Worm (Caenorhabditis elegans): ENCODE results near the gene dhs-21.

The dhs-21 gene

ce11 chrV:12751495-12752050 lies 18.1 kb upstream of the dhs-21 start, which contains the start of gene C15C8.6:
TSS of gene C15C8.6 (minus strand) at chrV:12751545.
- TF ChIP-seq Y116A8C.19 (tag; optimal IDR thresholded peaks at IDR 0.05; ENCODE audit: borderline replicate concordance): no peak
- no peak for TF ChIP-seq hlh-4 (tag; optimal IDR thresholded peaks at IDR 0.05)
- no peak for TF ChIP-seq unc-30 (tag; optimal IDR thresholded peaks at IDR 0.05)
- peak; percentile 87 for TF ChIP-seq dsc-1 (tag; optimal IDR thresholded peaks at IDR 0.05)
- no peak for TF ChIP-seq nhr-12 (tag; optimal IDR thresholded peaks at IDR 0.05)
- peak; percentile 83 for TF ChIP-seq fkh-4 (tag; optimal IDR thresholded peaks at IDR 0.05; ENCODE audit: borderline replicate concordance)

ce11 chrV:12749558-12749957 lies 16.1 kb upstream of the dhs-21 start:
- no peak for TF ChIP-seq lsy-2 (tag; optimal IDR thresholded peaks at IDR 0.05)
- no peak for TF ChIP-seq lin-14 (GFP tag; optimal IDR thresholded peaks at IDR 0.05)
- TF ChIP-seq ets-5 (GFP tag; IDR thresholded peaks at IDR 0.05): no peak
- TF ChIP-seq tbx-2 (tag; optimal IDR thresholded peaks at IDR 0.05): no peak
- no peak for TF ChIP-seq elt-3 (tag; optimal IDR thresholded peaks at IDR 0.05)
- no peak for TF ChIP-seq nhr-20 (tag; optimal IDR thresholded peaks at IDR 0.05)
- no peak for TF ChIP-seq efl-1 (optimal IDR thresholded peaks at IDR 0.05)
- TF ChIP-seq efl-1 (GFP tag; optimal IDR thresholded peaks at IDR 0.05 in 1 of 2): no peak
- no peak for TF ChIP-seq snpc-4 (tag; optimal IDR thresholded peaks at IDR 0.05)
- TF ChIP-seq lin-39 (tag; optimal IDR thresholded peaks at IDR 0.05): no peak
- no peak for TF ChIP-seq nhr-28 (tag; optimal IDR thresholded peaks at IDR 0.05)
- TF ChIP-seq pqm-1 (tag; optimal IDR thresholded peaks at IDR 0.05): no peak
- no peak for TF ChIP-seq efl-3 (GFP tag; optimal IDR thresholded peaks at IDR 0.05)
- TF ChIP-seq swsn-7 (tag; optimal IDR thresholded peaks at IDR 0.05): no peak
- TF ChIP-seq C34B4.2 (tag; optimal IDR thresholded peaks at IDR 0.05): no peak
- no peak for TF ChIP-seq unc-86 (tag; optimal IDR thresholded peaks at IDR 0.05)
- no peak for TF ChIP-seq nhr-84 (tag; optimal IDR thresholded peaks at IDR 0.05)
- no peak for TF ChIP-seq snu-23 (GFP tag; optimal IDR thresholded peaks at IDR 0.05)
- no peak for TF ChIP-seq ces-1 (GFP tag; optimal IDR thresholded peaks at IDR 0.05)
- TF ChIP-seq ztf-4 (tag; optimal IDR thresholded peaks at IDR 0.05): no peak
- TF ChIP-seq aha-1 (tag; optimal IDR thresholded peaks at IDR 0.05): no peak

ce11 chrV:12747856-12748255 lies 14.4 kb upstream of the dhs-21 start, which contains the start of gene C15C8.5:
TSS of gene C15C8.5 (plus strand) at chrV:12748007.
- TF ChIP-seq elt-3 (tag; optimal IDR thresholded peaks at IDR 0.05) (no peak), lin-14 (GFP tag; optimal IDR thresholded peaks at IDR 0.05) (peak; percentile 36), lin-39 (tag; optimal IDR thresholded peaks at IDR 0.05) (no peak), Y116A8C.19 (tag; optimal IDR thresholded peaks at IDR 0.05; ENCODE audit: borderline replicate concordance) (no peak), fkh-10 (GFP tag; optimal IDR thresholded peaks at IDR 0.05) (peak; percentile 93), efl-1 (optimal IDR thresholded peaks at IDR 0.05) (no peak), efl-1 (GFP tag; optimal IDR thresholded peaks at IDR 0.05 in 1 of 2) (no peak), ces-1 (GFP tag; optimal IDR thresholded peaks at IDR 0.05) (peak; percentile 43), mep-1 (tag; optimal IDR thresholded peaks at IDR 0.05) (no peak)

ce11 chrV:12747431-12747830 lies 14.0 kb upstream of the dhs-21 start, which contains the start of gene C15C8.4:
TSS of gene C15C8.4 (minus strand) at chrV:12747463.
- TF ChIP-seq rnt-1 (tag; optimal IDR thresholded peaks at IDR 0.05): peak; percentile 12
- TF ChIP-seq ztf-11 (tag; optimal IDR thresholded peaks at IDR 0.05): no peak
- no peak for TF ChIP-seq egl-27 (tag; optimal IDR thresholded peaks at IDR 0.05)
- TF ChIP-seq dpl-1 (GFP tag; optimal IDR thresholded peaks at IDR 0.05): peak in 1 of 3 experiments; percentile 40
- peak; percentile 15 to 20 for TF ChIP-seq efl-1 (optimal IDR thresholded peaks at IDR 0.05)
- peak; percentile 12 to 85 for TF ChIP-seq efl-1 (GFP tag; optimal IDR thresholded peaks at IDR 0.05 in 1 of 2)
- TF ChIP-seq lsy-2 (tag; optimal IDR thresholded peaks at IDR 0.05): peak in 1 of 2 experiments; percentile 50
- no peak for TF ChIP-seq snu-23 (GFP tag; optimal IDR thresholded peaks at IDR 0.05)
- TF ChIP-seq xbp-1 (tag; optimal IDR thresholded peaks at IDR 0.05): no peak
- TF ChIP-seq mep-1 (tag; optimal IDR thresholded peaks at IDR 0.05): peak; percentile 37
- no peak for TF ChIP-seq pax-3 (tag; optimal IDR thresholded peaks at IDR 0.05)
- no peak for TF ChIP-seq elt-2 (tag; optimal IDR thresholded peaks at IDR 0.05)
- no peak for TF ChIP-seq sox-4 (tag; optimal IDR thresholded peaks at IDR 0.05)
- TF ChIP-seq blmp-1 (tag; optimal IDR thresholded peaks at IDR 0.05): peak; percentile 74
- no peak for TF ChIP-seq nhr-47 (tag; optimal IDR thresholded peaks at IDR 0.05)
- TF ChIP-seq lin-14 (GFP tag; optimal IDR thresholded peaks at IDR 0.05): no peak
- TF ChIP-seq nhr-28 (tag; optimal IDR thresholded peaks at IDR 0.05): no peak
- TF ChIP-seq lin-13 (GFP tag; optimal IDR thresholded peaks at IDR 0.05): peak; percentile 9
- TF ChIP-seq sptf-1 (tag; optimal IDR thresholded peaks at IDR 0.05): no peak
